Fruit fly (Drosophila melanogaster): ENCODE results near the gene CG45491.
"Not testable (repeated sequence)": the region's sequence is repeated elsewhere in the genome, so short reads cannot be mapped to it uniquely, and the experiment has no call there.

DNA sequence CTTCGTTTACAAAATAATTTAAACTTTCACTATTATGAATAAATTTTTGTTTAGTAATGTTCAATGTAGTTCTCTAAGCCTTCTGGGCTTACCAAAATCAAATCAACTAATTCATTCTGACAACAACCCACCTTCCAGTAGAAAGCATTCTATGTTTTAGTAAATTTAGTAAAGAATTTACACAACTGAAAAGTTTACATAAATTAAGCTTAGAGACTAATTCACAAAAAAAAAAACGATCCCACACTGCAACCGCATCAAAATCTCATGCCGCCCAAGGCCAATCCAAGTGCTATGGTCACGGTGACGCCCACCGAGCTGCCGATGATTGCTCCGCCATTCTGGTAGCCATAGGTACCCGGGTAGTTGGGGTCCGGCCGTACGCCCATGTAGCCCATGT is 4.6 kb downstream of the CG45491 start, which contains the start of gene CG45490:
- TF ChIP-seq usp (GFP tag; optimal IDR thresholded peaks at IDR 0.05); Hr83 (GFP tag; optimal IDR thresholded peaks at IDR 0.05; ENCODE audit: poor library complexity, severe bottlenecking); ey (GFP tag; optimal IDR thresholded peaks at IDR 0.05); woc (GFP tag; optimal IDR thresholded peaks at IDR 0.05); Vsx2 (GFP tag; optimal IDR thresholded peaks at IDR 0.05; ENCODE audit: partially characterized antibody); lola (GFP tag; optimal IDR thresholded peaks at IDR 0.05); br (GFP tag; optimal IDR thresholded peaks at IDR 0.05): not testable (repeated sequence)
